Worm (Caenorhabditis elegans): ENCODE results near the gene C56C10.6.

Gene C56C10.6

DNA sequence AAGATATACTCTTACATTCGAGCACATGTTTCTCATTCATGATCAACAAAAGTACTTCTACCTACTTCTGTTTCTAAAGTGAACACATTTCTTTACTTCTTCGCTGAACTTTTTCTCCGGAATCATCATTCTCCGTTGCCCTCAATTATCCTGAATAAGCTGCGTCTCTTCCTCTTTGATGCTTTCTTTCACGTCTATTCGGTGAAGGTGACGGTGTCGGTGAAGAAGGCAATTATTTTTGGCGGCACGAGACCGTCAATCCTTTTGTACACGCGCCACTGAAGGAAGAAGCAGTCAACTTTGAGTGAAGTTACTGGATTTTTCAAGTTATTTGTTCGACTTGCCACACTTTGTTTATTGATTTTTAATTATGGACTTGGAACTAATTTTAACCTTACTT, 49.6 kb downstream of the C56C10.6 start, which contains the start of gene abch-1:
Gene abch-1 (minus strand): TSS at position 101 of the 400 bp plus-strand sequence.
- TF ChIP-seq W03F9.2 (tag; optimal IDR thresholded peaks at IDR 0.05) = no peak
- TF ChIP-seq dao-5 (tag; optimal IDR thresholded peaks at IDR 0.05) = no peak
- no peak for TF ChIP-seq him-1 (tag; optimal IDR thresholded peaks at IDR 0.05)
